Fruit fly (Drosophila melanogaster) whole organism, embryonic: ENCODE results near the gene CG15517.

Experiments
- Antp ChIP-seq: fragments of 200-800 bp; sonication (Bioruptor generic); optimal IDR thresholded peaks from 3 replicates; lab custom pipeline; 2016; ENCODE audit warnings: missing biosample characterization, missing genetic modification characterization
- CG6791 ChIP-seq: fragments of 200-800 bp; sonication (Bioruptor generic); IDR thresholded peaks from 3 replicates; pipeline ENCODE4 v1.3.6; 2022; ENCODE audit warnings: missing biosample characterization, missing genetic modification characterization; ENCODE audit not compliant: partially characterized antibody
- CTCF ChIP-seq: fragments of 200-800 bp; sonication (Bioruptor generic); optimal IDR thresholded peaks from 2 replicates; lab custom pipeline; 2017; ENCODE audit warnings: missing biosample characterization, mild to moderate bottlenecking, missing genetic modification characterization, moderate library complexity
- GATAe ChIP-seq: fragments of 200-800 bp; sonication (Bioruptor generic); conservative IDR thresholded peaks from 2 replicates; pipeline ENCODE4 v1.3.6; 2022; ENCODE audit warnings: missing biosample characterization, missing genetic modification characterization
- Hr78 ChIP-seq, 2 experiments: fragments of 200-800 bp in 1 of 2; fragments of >200 bp in 1 of 2; sonication (Bioruptor generic) in 1 of 2; optimal IDR thresholded peaks; 2 replicates each; lab custom pipeline; 2017 to 2019; ENCODE audit warnings: missing biosample characterization in 2 of 2, missing genetic modification characterization in 2 of 2, mild to moderate bottlenecking in 1 of 2, moderate library complexity in 1 of 2
- aop ChIP-seq: fragments of 200-800 bp; sonication (Bioruptor generic); IDR thresholded peaks from 2 replicates; pipeline ENCODE4 v1.3.6; 2022; ENCODE audit warnings: missing biosample characterization, missing genetic modification characterization
- ap ChIP-seq: fragments of 200-800 bp; sonication (Bioruptor generic); IDR thresholded peaks from 2 replicates; pipeline ENCODE4 v1.3.6; 2022; ENCODE audit warnings: missing biosample characterization, missing genetic modification characterization
- esg ChIP-seq: fragments of 200-800 bp; sonication (Bioruptor generic); conservative IDR thresholded peaks from 2 replicates; pipeline ENCODE4 v1.3.6; 2022; ENCODE audit warnings: missing biosample characterization, missing genetic modification characterization
- salm ChIP-seq: fragments of 200-800 bp; sonication (Bioruptor generic); optimal IDR thresholded peaks from 2 replicates; lab custom pipeline; 2018; ENCODE audit warnings: missing biosample characterization, mild to moderate bottlenecking, missing genetic modification characterization
- shn ChIP-seq: fragments of 200-800 bp; sonication (Bioruptor generic); optimal IDR thresholded peaks from 3 replicates; lab custom pipeline; 2016; ENCODE audit warnings: missing biosample characterization, missing genetic modification characterization
- tll ChIP-seq, 2 experiments: fragments of 200-800 bp in 1 of 2; fragments of >200 bp in 1 of 2; sonication (Bioruptor generic) in 1 of 2; optimal IDR thresholded peaks; 2 replicates each; lab custom pipeline; 2017 to 2019; ENCODE audit warnings: missing biosample characterization in 2 of 2, missing genetic modification characterization in 2 of 2, mild to moderate bottlenecking in 1 of 2, moderate library complexity in 1 of 2

- TF ChIP-seq CTCF: peak; percentile 95
- no peak for TF ChIP-seq shn (GFP tag; lab: Kevin White, UChicago)
- TF ChIP-seq tll (GFP tag; optimal IDR thresholded peaks at IDR 0.05; lab: Kevin White, UChicago): no peak
- TF ChIP-seq Hr78 (GFP tag; optimal IDR thresholded peaks at IDR 0.05; lab: Kevin White, UChicago): no peak
- no peak for TF ChIP-seq aop (GFP tag; lab: Robert Waterston, UW)
- no peak for TF ChIP-seq salm (tag; lab: Kevin White, UChicago)
- no peak for TF ChIP-seq ap (GFP tag; lab: Robert Waterston, UW)
- TF ChIP-seq esg (GFP tag; lab: Robert Waterston, UW): no peak
- TF ChIP-seq Antp (GFP tag; lab: Kevin White, UChicago): no peak
- TF ChIP-seq GATAe (GFP tag; lab: Robert Waterston, UW): no peak
- peak; percentile 60; the same call in 1 of the 3 replicates for TF ChIP-seq CG6791 (GFP tag; lab: Robert Waterston, UW)
These were observed at the start of gene CG15517 for dm6 chr3R:29903775-29904356.
